Fruit fly (Drosophila melanogaster): ENCODE data around the gene CG17129.
A peak's percentile ranks its signal among the peaks of the same experiment; 100 is the strongest.

The CG17129 gene

DNA sequence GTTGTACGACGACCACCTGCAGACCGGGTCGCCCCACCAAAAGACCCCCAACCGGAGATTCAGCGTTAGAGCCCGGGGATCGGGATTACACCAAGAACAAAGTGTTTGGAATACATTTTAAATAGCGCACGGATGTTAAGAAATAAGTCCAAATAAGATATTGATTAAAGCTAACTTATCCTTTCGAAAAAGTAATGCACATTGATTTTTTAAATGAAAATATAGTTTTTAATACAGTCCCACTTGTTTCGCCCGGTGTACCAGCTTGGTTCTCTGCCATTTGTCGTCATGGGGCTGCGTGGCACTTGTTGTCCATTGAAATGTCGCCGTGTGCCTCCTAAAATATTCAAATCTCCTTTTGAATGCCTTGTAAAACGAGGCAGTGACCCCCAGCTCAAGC, 40.9 kb upstream of the CG17129 start (continued):
- TF ChIP-seq bab2 (GFP tag; optimal IDR thresholded peaks at IDR 0.05) (no peak), prd (optimal IDR thresholded peaks at IDR 0.05) (no peak), prd (GFP tag; IDR thresholded peaks at IDR 0.05) (peak; percentile 33; the same call in 1 of the 3 replicates), CG13123 (GFP tag; optimal IDR thresholded peaks at IDR 0.05) (no peak), Stat92E (GFP tag; optimal IDR thresholded peaks at IDR 0.05) (no peak), vfl (GFP tag; optimal IDR thresholded peaks at IDR 0.05) (no peak), fru (optimal IDR thresholded peaks at IDR 0.05) (no peak), tgo (GFP tag; IDR thresholded peaks at IDR 0.05) (0 out of 3 replicates have a peak, but pooled peaks have one; percentile 28), dati (GFP tag; IDR thresholded peaks at IDR 0.05) (no peak), CG4360 (GFP tag; IDR thresholded peaks at IDR 0.05) (no peak), MTF-1 (GFP tag; optimal IDR thresholded peaks at IDR 0.05; ENCODE audit: borderline replicate concordance) (no peak), CG7786 (GFP tag; optimal IDR thresholded peaks at IDR 0.05) (no peak), D (optimal IDR thresholded peaks at IDR 0.05) (no peak), D (GFP tag; optimal IDR thresholded peaks at IDR 0.05) (peak; percentile 45), insv (GFP tag; optimal IDR thresholded peaks at IDR 0.05) (no peak), odd (GFP tag; optimal IDR thresholded peaks at IDR 0.05) (no peak), CG9817 (tag; optimal IDR thresholded peaks at IDR 0.05) (no peak), Antp (GFP tag; optimal IDR thresholded peaks at IDR 0.05) (peak; percentile 24), Side (GFP tag; optimal IDR thresholded peaks at IDR 0.05) (no peak), chif (GFP tag; optimal IDR thresholded peaks at IDR 0.05) (peak in 1 of 2 experiments; percentile 35), CG7357 (GFP tag; IDR thresholded peaks at IDR 0.05) (no peak), ranshi (GFP tag; IDR thresholded peaks at IDR 0.05) (no peak; the same call in 1 of the 2 replicates), gsb-n (tag; optimal IDR thresholded peaks at IDR 0.05) (peak; percentile 44), CG2712 (tag; optimal IDR thresholded peaks at IDR 0.05) (peak; percentile 55), CG11456 (GFP tag; IDR thresholded peaks at IDR 0.05) (no peak), CG7987 (GFP tag; optimal IDR thresholded peaks at IDR 0.05) (no peak), ato (GFP tag; IDR thresholded peaks at IDR 0.05; ENCODE audit: partially characterized antibody) (no peak), Nf-YB (GFP tag; optimal IDR thresholded peaks at IDR 0.05) (no peak), unc-4 (GFP tag; IDR thresholded peaks at IDR 0.05; ENCODE audit: partially characterized antibody) (no peak), gem (tag; optimal IDR thresholded peaks at IDR 0.05) (peak; percentile 73), CG11723 (GFP tag; optimal IDR thresholded peaks at IDR 0.05) (no peak), Eip74EF (GFP tag; optimal IDR thresholded peaks at IDR 0.05) (no peak), Hmx (GFP tag; optimal IDR thresholded peaks at IDR 0.05) (no peak), CG6654 (GFP tag; optimal IDR thresholded peaks at IDR 0.05) (no peak), Oaz (GFP tag; IDR thresholded peaks at IDR 0.05) (no peak), CG42726 (GFP tag; IDR thresholded peaks at IDR 0.05; ENCODE audit: partially characterized antibody) (no peak), Usf (GFP tag; optimal IDR thresholded peaks at IDR 0.05) (no peak), Myb (GFP tag; optimal IDR thresholded peaks at IDR 0.05) (no peak), hth (optimal IDR thresholded peaks at IDR 0.05) (no peak), esg (GFP tag; conservative IDR thresholded peaks at IDR 0.05) (peak; percentile 41; the same call in 1 of the 2 replicates), HmgZ (tag; optimal IDR thresholded peaks at IDR 0.05) (no peak), CG10147 (GFP tag; optimal IDR thresholded peaks at IDR 0.05) (no peak), CG12219 (GFP tag; optimal IDR thresholded peaks at IDR 0.05) (no peak), CG12236 (GFP tag; optimal IDR thresholded peaks at IDR 0.05) (no peak), CG18599 (GFP tag; optimal IDR thresholded peaks at IDR 0.05) (no peak), CG16813 (GFP tag; IDR thresholded peaks at IDR 0.05; ENCODE audit: partially characterized antibody) (no peak), CG5180 (GFP tag; optimal IDR thresholded peaks at IDR 0.05) (no peak), sima (GFP tag; optimal IDR thresholded peaks at IDR 0.05) (no peak), CG4820 (GFP tag; optimal IDR thresholded peaks at IDR 0.05) (no peak), bbx (GFP tag; IDR thresholded peaks at IDR 0.05; ENCODE audit: partially characterized antibody) (no peak), CG4854 (GFP tag; optimal IDR thresholded peaks at IDR 0.05) (no peak)
